Worm (Caenorhabditis elegans) whole organism, L3 larva: ENCODE results near the gene T24C4.2.
A peak's percentile ranks its signal among the peaks of the same experiment; 100 is the strongest.

Experiments
- R02D3.7 ChIP-seq: fragments of 150-350 bp; optimal IDR thresholded peaks from 2 replicates; lab custom pipeline; 2014; ENCODE audit warnings: missing biosample characterization, missing genetic modification characterization
- aly-2 ChIP-seq: fragments of 150-350 bp; optimal IDR thresholded peaks from 2 replicates; lab custom pipeline; 2014; ENCODE audit warnings: missing biosample characterization, missing genetic modification characterization
- ceh-16 ChIP-seq: sonication (generic microtip); optimal IDR thresholded peaks from 2 replicates; lab custom pipeline; 2017; ENCODE audit warnings: missing biosample characterization, missing genetic modification characterization
- ceh-28 ChIP-seq: fragments of 150-350 bp; optimal IDR thresholded peaks from 2 replicates; lab custom pipeline; 2014; ENCODE audit warnings: missing biosample characterization, missing genetic modification reagents, missing genetic modification characterization
- ceh-82 ChIP-seq: fragments of 150-350 bp; optimal IDR thresholded peaks from 2 replicates; lab custom pipeline; 2014; ENCODE audit warnings: missing biosample characterization, missing genetic modification characterization
- egl-5 ChIP-seq: fragments of 150-350 bp; optimal IDR thresholded peaks from 2 replicates; lab custom pipeline; 2017; ENCODE audit warnings: missing biosample characterization, missing genetic modification reagents, missing genetic modification characterization, inconsistent platforms
- elt-2 ChIP-seq: sonication (generic microtip); optimal IDR thresholded peaks from 2 replicates; lab custom pipeline; 2016; ENCODE audit warnings: missing genetic modification reagents, mild to moderate bottlenecking, missing genetic modification characterization, missing compliant biosample characterization
- elt-3 ChIP-seq, 3 experiments: fragments of 150-350 bp in 1 of 3; sonication (generic microtip) in 2 of 3; optimal IDR thresholded peaks; 2 replicates in 2 of 3; 4 replicates in 1 of 3; lab custom pipeline; 2014 to 2017; ENCODE audit warnings: missing biosample characterization in 3 of 3, missing genetic modification characterization in 3 of 3
- fkh-2 ChIP-seq: fragments of 150-350 bp; optimal IDR thresholded peaks from 2 replicates; lab custom pipeline; 2014; ENCODE audit warnings: missing biosample characterization, missing genetic modification reagents, missing genetic modification characterization
- fos-1 ChIP-seq: fragments of 150-350 bp; optimal IDR thresholded peaks from 2 replicates; lab custom pipeline; 2014; ENCODE audit warnings: missing biosample characterization, missing genetic modification characterization
- hmg-11 ChIP-seq: sonication (generic microtip); optimal IDR thresholded peaks from 2 replicates; lab custom pipeline; 2016; ENCODE audit warnings: missing genetic modification characterization, missing compliant biosample characterization
- jun-1 ChIP-seq: fragments of 150-350 bp; optimal IDR thresholded peaks from 2 replicates; lab custom pipeline; 2014; ENCODE audit warnings: missing biosample characterization, missing genetic modification reagents, missing genetic modification characterization
- lin-15B ChIP-seq: fragments of 150-350 bp; optimal IDR thresholded peaks from 2 replicates; lab custom pipeline; 2014; ENCODE audit warnings: missing biosample characterization, missing genetic modification characterization
- lin-39 ChIP-seq: fragments of 150-350 bp; optimal IDR thresholded peaks from 2 replicates; lab custom pipeline; 2018; ENCODE audit warnings: missing biosample characterization, missing genetic modification reagents, missing genetic modification characterization
- lsy-12 ChIP-seq: sonication (generic microtip); optimal IDR thresholded peaks from 2 replicates; lab custom pipeline; 2016; ENCODE audit warnings: mild to moderate bottlenecking, missing genetic modification characterization, missing compliant biosample characterization
- mdl-1 ChIP-seq: fragments of 150-350 bp; optimal IDR thresholded peaks from 2 replicates; lab custom pipeline; 2014; ENCODE audit warnings: missing biosample characterization, missing genetic modification characterization
- mml-1 ChIP-seq: fragments of 150-350 bp; sonication (generic microtip); optimal IDR thresholded peaks from 3 replicates; lab custom pipeline; 2014; ENCODE audit warnings: missing biosample characterization, missing genetic modification characterization
- nfya-1 ChIP-seq: sonication (generic microtip); optimal IDR thresholded peaks from 2 replicates; lab custom pipeline; 2017; ENCODE audit warnings: missing genetic modification characterization, mild to moderate bottlenecking, missing compliant biosample characterization, antibody characterized with exemption, moderate library complexity; ENCODE audit not compliant: insufficient read depth
- nhr-11 ChIP-seq: fragments of 150-350 bp; optimal IDR thresholded peaks from 2 replicates; lab custom pipeline; 2014; ENCODE audit warnings: missing biosample characterization, missing genetic modification characterization
- nhr-12 ChIP-seq: fragments of 150-350 bp; optimal IDR thresholded peaks from 2 replicates; lab custom pipeline; 2014; ENCODE audit warnings: missing biosample characterization, missing genetic modification characterization
- nhr-23 ChIP-seq: fragments of 150-350 bp; optimal IDR thresholded peaks from 2 replicates; lab custom pipeline; 2014; ENCODE audit warnings: missing biosample characterization, missing genetic modification reagents, missing genetic modification characterization
- nhr-237 ChIP-seq: fragments of 150-350 bp; optimal IDR thresholded peaks from 2 replicates; lab custom pipeline; 2014; ENCODE audit warnings: missing biosample characterization, missing genetic modification characterization
- nhr-25 ChIP-seq: sonication (generic microtip); optimal IDR thresholded peaks from 2 replicates; lab custom pipeline; 2017; ENCODE audit warnings: missing biosample characterization, missing genetic modification characterization
- nhr-28 ChIP-seq: fragments of 150-350 bp; optimal IDR thresholded peaks from 2 replicates; lab custom pipeline; 2014; ENCODE audit warnings: missing biosample characterization, missing genetic modification characterization
- nhr-67 ChIP-seq: fragments of 150-350 bp; optimal IDR thresholded peaks from 2 replicates; lab custom pipeline; 2014; ENCODE audit warnings: missing biosample characterization, missing genetic modification characterization
- nhr-77 ChIP-seq: fragments of 150-350 bp; optimal IDR thresholded peaks from 2 replicates; lab custom pipeline; 2014; ENCODE audit warnings: missing biosample characterization, missing genetic modification characterization
- pha-4 ChIP-seq: fragments of 150-350 bp; optimal IDR thresholded peaks from 2 replicates; lab custom pipeline; 2014; ENCODE audit warnings: missing biosample characterization, missing genetic modification reagents, missing genetic modification characterization
- pqm-1 ChIP-seq: fragments of 150-350 bp; optimal IDR thresholded peaks from 2 replicates; lab custom pipeline; 2017; ENCODE audit warnings: missing biosample characterization, missing genetic modification characterization, inconsistent platforms
- sea-2 ChIP-seq: fragments of 150-350 bp; sonication (generic microtip); optimal IDR thresholded peaks from 4 replicates; lab custom pipeline; 2014; ENCODE audit warnings: missing biosample characterization, missing genetic modification reagents, missing genetic modification characterization
- tbx-2 ChIP-seq: sonication (generic microtip); optimal IDR thresholded peaks from 2 replicates; lab custom pipeline; 2016; ENCODE audit warnings: mild to moderate bottlenecking, missing genetic modification characterization, missing compliant biosample characterization
- unc-39 ChIP-seq: sonication (generic microtip); optimal IDR thresholded peaks from 4 replicates; lab custom pipeline; 2017; ENCODE audit warnings: missing biosample characterization, missing genetic modification characterization
- unc-62 ChIP-seq: fragments of 150-350 bp; sonication (generic microtip); optimal IDR thresholded peaks from 4 replicates; lab custom pipeline; 2014; ENCODE audit warnings: missing biosample characterization, missing genetic modification reagents, missing genetic modification characterization
- ztf-11 ChIP-seq: fragments of 150-350 bp; optimal IDR thresholded peaks from 2 replicates; lab custom pipeline; 2014; ENCODE audit warnings: missing biosample characterization, missing genetic modification characterization
- ztf-4 ChIP-seq: fragments of 150-350 bp; optimal IDR thresholded peaks from 2 replicates; lab custom pipeline; 2014; ENCODE audit warnings: missing biosample characterization, missing genetic modification characterization

Gene T24C4.2

DNA sequence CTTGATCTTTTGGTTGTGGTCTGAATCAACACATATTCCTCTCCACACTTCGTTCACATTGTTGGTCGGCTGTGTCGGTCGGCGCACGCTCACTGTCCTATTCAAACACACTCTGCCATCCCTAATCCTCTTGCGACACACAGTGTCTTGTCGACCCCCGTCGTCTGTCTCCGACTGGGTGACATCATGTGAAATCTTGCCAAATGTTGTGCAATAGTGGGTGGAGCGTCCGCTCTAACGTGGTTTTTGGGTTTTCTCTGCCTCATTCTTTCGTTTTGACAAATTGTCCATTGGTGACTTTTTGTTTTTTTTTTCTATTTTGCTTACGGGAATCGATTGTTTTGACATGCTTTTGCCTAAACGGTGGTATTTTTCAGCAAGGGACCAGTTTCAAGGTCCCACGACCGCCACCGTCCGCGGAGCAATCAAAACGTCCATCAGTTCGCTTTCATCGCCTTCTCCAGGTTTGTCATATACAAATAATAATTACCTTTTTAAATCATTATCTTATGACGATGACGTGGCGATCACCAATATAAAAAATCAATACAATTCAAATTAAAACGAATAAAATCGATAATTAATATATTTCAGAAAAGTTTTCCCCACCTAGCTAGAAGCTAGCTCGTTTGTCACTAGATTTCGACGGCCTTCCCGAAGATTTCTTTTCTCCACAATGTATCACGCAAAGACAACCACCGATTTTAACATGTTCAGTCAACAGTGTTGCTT lies 35.9 kb downstream of the T24C4.2 start (continued):
- no peak for TF ChIP-seq aly-2
- TF ChIP-seq tbx-2, result peak; percentile 81
- peak; percentile 96 for TF ChIP-seq nfya-1 (tag; lab: Kevin White, UChicago)
- peak; percentile 49 for TF ChIP-seq sea-2 (GFP tag; lab: Kevin White, UChicago)
- peak; percentile 33 for TF ChIP-seq unc-62 (GFP tag; lab: Kevin White, UChicago)
- peak; percentile 21 for TF ChIP-seq nhr-77 (tag; lab: Kevin White, UChicago)
- TF ChIP-seq mml-1 (tag; lab: Kevin White, UChicago), result peak; percentile 8
- TF ChIP-seq lsy-12 (tag; lab: Kevin White, UChicago), result peak; percentile 88
- TF ChIP-seq elt-3 (tag; optimal IDR thresholded peaks at IDR 0.05; lab: Kevin White, UChicago), result peak in 2 of 3 experiments; percentile 7 to 53
- TF ChIP-seq ceh-16 (tag; lab: Kevin White, UChicago), result no peak

DNA sequence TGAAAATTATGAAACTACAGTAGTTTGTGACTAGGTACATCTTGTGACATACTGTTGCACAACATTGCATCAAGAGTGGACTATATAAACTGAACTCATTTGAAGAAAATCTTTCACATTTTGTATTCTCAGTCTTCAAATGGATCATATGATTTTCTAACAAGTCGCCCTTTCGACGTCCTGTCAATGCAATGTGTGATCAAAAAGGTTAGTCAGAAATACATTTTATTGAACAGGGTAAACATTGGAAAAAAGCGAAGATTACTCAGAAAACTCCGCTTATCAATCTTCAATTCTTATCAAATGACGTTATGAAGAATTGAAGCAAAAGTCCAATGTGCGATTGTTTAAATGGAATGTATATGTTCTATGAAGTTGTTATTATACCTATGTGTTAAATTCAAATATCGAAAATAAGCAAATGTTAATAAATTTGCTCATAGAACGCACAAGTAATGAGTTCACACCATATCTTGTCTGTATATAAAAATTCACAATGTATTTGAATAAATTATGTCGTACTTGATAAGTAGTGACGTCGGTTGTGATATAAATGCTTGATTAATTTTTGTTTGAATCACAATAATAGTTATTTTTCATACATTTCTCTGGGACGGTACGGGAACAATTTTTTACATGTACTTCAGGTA lies 36.8 kb downstream of the T24C4.2 start, which contains the start of gene zip-2:
Gene zip-2, plus strand, starts transcription at position 128 of the 650 bp plus-strand sequence.
- TF ChIP-seq fkh-2 (no peak), nhr-28 (tag; lab: Kevin White, UChicago) (no peak), lin-39 (tag; lab: Kevin White, UChicago) (no peak), ceh-82 (tag; lab: Kevin White, UChicago) (peak; percentile 8), jun-1 (tag; lab: Kevin White, UChicago) (peak; percentile 24), nhr-237 (tag; lab: Kevin White, UChicago) (no peak), nhr-12 (tag; lab: Kevin White, UChicago) (no peak), pqm-1 (tag; lab: Kevin White, UChicago) (peak; percentile 98), lin-15B (no peak), ztf-4 (no peak), ceh-28 (tag; lab: Kevin White, UChicago) (peak; percentile 27), mdl-1 (tag; lab: Kevin White, UChicago) (no peak), hmg-11 (tag; lab: Kevin White, UChicago) (no peak), fos-1 (tag; lab: Kevin White, UChicago) (peak; percentile 14), ceh-16 (tag; lab: Kevin White, UChicago) (no peak), tbx-2 (no peak), R02D3.7 (tag; lab: Kevin White, UChicago) (no peak), nhr-11 (tag; lab: Kevin White, UChicago) (no peak), egl-5 (no peak), elt-2 (tag; lab: Kevin White, UChicago) (peak; percentile 93), nhr-67 (tag; lab: Kevin White, UChicago) (no peak), ztf-11 (tag; lab: Kevin White, UChicago) (no peak), nhr-25 (tag; lab: Kevin White, UChicago) (no peak), pha-4 (tag; lab: Kevin White, UChicago) (peak; percentile 79), nhr-23 (tag; lab: Kevin White, UChicago) (no peak)

DNA sequence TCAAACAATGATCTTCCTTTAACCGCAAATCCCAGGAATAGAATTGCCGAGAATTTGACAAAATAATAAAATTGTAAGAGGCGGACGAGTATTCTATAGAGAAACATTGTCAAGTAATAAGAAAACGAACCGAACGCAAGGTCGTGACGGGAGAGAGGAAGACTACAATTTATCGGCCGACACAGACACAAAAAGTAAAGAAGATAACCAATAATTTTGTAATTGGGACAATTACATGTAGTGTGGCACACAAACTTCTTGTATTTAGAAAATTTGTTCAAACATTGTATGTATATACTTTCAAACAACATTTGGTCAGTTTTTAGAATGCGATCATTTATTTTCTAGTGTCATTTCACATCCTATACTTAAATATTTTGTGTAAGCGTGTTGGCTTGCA lies 37.8 kb downstream of the T24C4.2 start, which contains the start of gene ceeh-1:
Gene ceeh-1, minus strand, starts transcription at position 317 of the 400 bp plus-strand sequence.
- TF ChIP-seq ceh-16 (tag; lab: Kevin White, UChicago) (no peak), fos-1 (tag; lab: Kevin White, UChicago) (no peak), tbx-2 (no peak), fkh-2 (no peak), jun-1 (tag; lab: Kevin White, UChicago) (no peak), elt-2 (tag; lab: Kevin White, UChicago) (peak; percentile 29)

DNA sequence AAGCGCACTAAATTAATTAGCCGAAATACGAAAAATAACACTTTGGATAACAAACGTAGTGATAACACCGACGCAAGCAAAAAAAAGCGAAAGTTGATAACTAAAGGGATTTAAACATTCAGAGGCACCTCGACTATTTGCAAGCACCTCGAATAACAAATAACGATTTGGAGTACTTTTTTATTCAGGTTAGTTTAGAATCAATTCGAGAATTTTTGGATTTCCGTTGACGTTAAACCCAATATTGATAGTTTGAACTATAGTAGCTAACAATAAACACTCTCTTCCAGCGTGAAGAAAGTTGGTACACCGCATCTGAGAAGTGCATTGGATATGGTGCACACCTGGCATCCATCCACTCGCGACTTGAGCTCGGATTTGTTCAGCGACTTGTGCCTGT lies 44.5 kb downstream of the T24C4.2 start:
- TF ChIP-seq nhr-67 (tag; lab: Kevin White, UChicago) (no peak), unc-39 (tag; lab: Kevin White, UChicago) (no peak)
